Worm (Caenorhabditis elegans): Measurements from ENCODE around the gene fbxc-27.

Gene fbxc-27

ce11 chrII:932718-933117, 23.1 kb downstream of the fbxc-27 start, which contains the start of gene acs-15:
Gene acs-15 (plus strand): TSS chrII:933018.
- no peak for TF ChIP-seq T07F8.4 (tag; optimal IDR thresholded peaks at IDR 0.05)
- no peak for TF ChIP-seq atf-7 (tag; optimal IDR thresholded peaks at IDR 0.05)

DNA sequence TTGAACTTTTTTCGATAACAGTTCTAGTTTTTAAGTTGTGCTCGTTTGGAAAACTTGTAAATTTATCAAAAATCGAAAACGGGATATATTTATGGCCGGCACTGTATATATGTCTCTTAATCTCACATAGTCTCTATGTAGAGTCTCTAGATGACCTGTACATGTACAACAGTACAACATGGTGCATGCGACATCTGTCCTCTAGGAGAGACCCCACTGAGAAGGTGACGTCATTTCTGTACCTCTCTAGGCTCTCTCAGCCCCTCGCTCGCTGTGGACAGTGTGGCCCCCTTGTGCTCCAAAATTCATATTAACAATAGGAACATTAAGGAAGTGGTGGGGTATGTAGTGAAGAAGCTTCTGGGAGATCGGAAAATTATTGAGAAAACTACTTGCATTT, 27.7 kb downstream of the fbxc-27 start:
- TF ChIP-seq hrde-1 (tag; optimal IDR thresholded peaks at IDR 0.05; ENCODE audit: borderline replicate concordance), result no peak
- no peak for TF ChIP-seq ceh-27 (GFP tag; optimal IDR thresholded peaks at IDR 0.05)
- TF ChIP-seq ztf-28 (GFP tag; IDR thresholded peaks at IDR 0.05), result no peak
- no peak for TF ChIP-seq ztf-25 (GFP tag; IDR thresholded peaks at IDR 0.05)
- TF ChIP-seq T07F8.4 (tag; optimal IDR thresholded peaks at IDR 0.05), result no peak
- TF ChIP-seq die-1 (tag; optimal IDR thresholded peaks at IDR 0.05), result no peak
- TF ChIP-seq cebp-2 (GFP tag; IDR thresholded peaks at IDR 0.05), result no peak
- no peak for TF ChIP-seq ceh-100 (GFP tag; IDR thresholded peaks at IDR 0.05)
- no peak for TF ChIP-seq attf-3 (GFP tag; conservative IDR thresholded peaks at IDR 0.05)
- TF ChIP-seq gei-17 (GFP tag; optimal IDR thresholded peaks at IDR 0.05), result no peak
- TF ChIP-seq somi-1 (GFP tag; optimal IDR thresholded peaks at IDR 0.05), result no peak
- TF ChIP-seq F57C9.4 (tag; optimal IDR thresholded peaks at IDR 0.05), result no peak
- no peak for TF ChIP-seq mcd-1 (GFP tag; IDR thresholded peaks at IDR 0.05)
- TF ChIP-seq tbp1 (GFP tag; optimal IDR thresholded peaks at IDR 0.05), result no peak
- TF ChIP-seq lin-40 (tag; optimal IDR thresholded peaks at IDR 0.05), result no peak
- no peak for TF ChIP-seq tlf-1 (GFP tag; optimal IDR thresholded peaks at IDR 0.05)
- no peak for TF ChIP-seq bed-2 (GFP tag; IDR thresholded peaks at IDR 0.05)
- TF ChIP-seq atf-7 (tag; optimal IDR thresholded peaks at IDR 0.05), result no peak
- TF ChIP-seq snpc-3.4 (tag; optimal IDR thresholded peaks at IDR 0.05), result no peak

DNA sequence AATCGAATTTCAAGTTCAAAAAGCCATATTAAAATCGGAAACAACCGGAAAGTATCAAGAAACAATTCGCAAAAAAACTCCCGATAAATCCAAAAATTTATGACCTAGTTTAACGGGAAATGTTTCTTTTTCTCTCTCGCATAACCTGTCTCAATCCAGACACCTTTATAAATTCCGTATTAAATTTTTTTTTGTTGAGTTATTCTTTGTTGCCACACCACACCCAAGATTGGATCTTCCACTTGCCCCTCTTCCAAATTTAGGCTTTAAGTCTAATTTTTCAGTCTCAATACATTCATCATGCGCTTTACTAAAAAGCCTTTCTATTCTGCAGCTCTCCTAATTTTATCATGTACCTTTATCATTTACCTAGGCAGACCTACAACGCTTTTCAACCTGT, 29.0 kb downstream of the fbxc-27 start, which contains the start of gene R07C3.3:
R07C3.3 (plus strand) TSS at position 301 of the 400 bp plus-strand sequence.
- no peak for TF ChIP-seq sptf-2 (GFP tag; optimal IDR thresholded peaks at IDR 0.05)
- TF ChIP-seq K11D2.4 (GFP tag; IDR thresholded peaks at IDR 0.05), result no peak
- no peak for TF ChIP-seq hrde-1 (tag; optimal IDR thresholded peaks at IDR 0.05; ENCODE audit: borderline replicate concordance)
- TF ChIP-seq akir-1 (GFP tag; optimal IDR thresholded peaks at IDR 0.05), result no peak
- TF ChIP-seq madf-8 (GFP tag; conservative IDR thresholded peaks at IDR 0.05), result no peak
- TF ChIP-seq T07F8.4 (tag; optimal IDR thresholded peaks at IDR 0.05), result no peak
- no peak for TF ChIP-seq tbx-9 (tag; optimal IDR thresholded peaks at IDR 0.05; ENCODE audit: borderline replicate concordance)
- no peak for TF ChIP-seq bed-2 (GFP tag; IDR thresholded peaks at IDR 0.05)
- TF ChIP-seq mcd-1 (GFP tag; IDR thresholded peaks at IDR 0.05), result no peak
- TF ChIP-seq chd-7 (tag; optimal IDR thresholded peaks at IDR 0.05), result no peak
- TF ChIP-seq C17E4.6 (GFP tag; IDR thresholded peaks at IDR 0.05), result no peak
- TF ChIP-seq ccch-3 (GFP tag; optimal IDR thresholded peaks at IDR 0.05), result no peak
- TF ChIP-seq cebp-1 (GFP tag; IDR thresholded peaks at IDR 0.05), result no peak
- no peak for TF ChIP-seq cebp-1 (tag; optimal IDR thresholded peaks at IDR 0.05)
- TF ChIP-seq nhr-120 (GFP tag; IDR thresholded peaks at IDR 0.05), result no peak
- no peak for TF ChIP-seq lin-40 (tag; optimal IDR thresholded peaks at IDR 0.05)

DNA sequence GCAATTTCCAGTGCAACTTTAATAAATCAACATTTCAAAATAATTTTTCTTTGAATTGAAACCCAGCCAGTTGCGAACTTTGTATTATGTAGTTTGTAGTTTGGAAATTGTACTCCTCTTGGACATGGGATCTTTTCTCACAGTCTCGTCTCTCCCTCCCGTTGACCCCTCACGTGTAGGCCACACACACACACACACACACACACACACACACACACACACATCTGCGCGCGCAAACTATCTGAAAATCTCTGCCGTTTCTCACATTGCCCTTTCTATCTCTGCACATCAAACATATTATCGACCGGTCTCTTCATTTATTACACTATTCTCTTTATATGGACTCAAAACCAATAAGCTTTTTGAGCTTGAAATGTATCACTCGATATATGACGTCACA, 31.2 kb downstream of the fbxc-27 start, which contains the start of gene fbxc-36:
fbxc-36 (plus strand) TSS at position 205 of the 400 bp plus-strand sequence.
- no peak for TF ChIP-seq lag-1 (GFP tag; IDR thresholded peaks at IDR 0.05)
- no peak for TF ChIP-seq sptf-2 (GFP tag; optimal IDR thresholded peaks at IDR 0.05)
- TF ChIP-seq let-607 (tag; optimal IDR thresholded peaks at IDR 0.05), result no peak
- TF ChIP-seq gei-17 (GFP tag; optimal IDR thresholded peaks at IDR 0.05), result no peak
- no peak for TF ChIP-seq ztf-26 (tag; optimal IDR thresholded peaks at IDR 0.05)
- TF ChIP-seq rec-8 (tag; optimal IDR thresholded peaks at IDR 0.05), result no peak
- no peak for TF ChIP-seq hsf-1 (GFP tag; IDR thresholded peaks at IDR 0.05)
- TF ChIP-seq F33H1.4 (GFP tag; IDR thresholded peaks at IDR 0.05), result no peak

Measured in whole organism, young adult.